Worm (Caenorhabditis elegans) whole organism, L3 larva: ENCODE results near the gene F44D12.10.

Source experiments
- ama-1 ChIP-seq: fragments of 150-350 bp; optimal IDR thresholded peaks from 2 replicates; lab custom pipeline; 2018
- ceh-9 ChIP-seq: sonication (generic microtip); optimal IDR thresholded peaks from 2 replicates; lab custom pipeline; 2018; ENCODE audit warnings: missing biosample characterization, missing genetic modification characterization
- fkh-10 ChIP-seq: sonication (generic microtip); optimal IDR thresholded peaks from 2 replicates; lab custom pipeline; 2017; ENCODE audit warnings: missing biosample characterization, missing genetic modification reagents, missing genetic modification characterization
- mdl-1 ChIP-seq: fragments of 150-350 bp; optimal IDR thresholded peaks from 2 replicates; lab custom pipeline; 2014; ENCODE audit warnings: missing biosample characterization, missing genetic modification characterization
- nhr-11 ChIP-seq: fragments of 150-350 bp; optimal IDR thresholded peaks from 2 replicates; lab custom pipeline; 2014; ENCODE audit warnings: missing biosample characterization, missing genetic modification characterization
- nhr-12 ChIP-seq: fragments of 150-350 bp; optimal IDR thresholded peaks from 2 replicates; lab custom pipeline; 2014; ENCODE audit warnings: missing biosample characterization, missing genetic modification characterization

DNA sequence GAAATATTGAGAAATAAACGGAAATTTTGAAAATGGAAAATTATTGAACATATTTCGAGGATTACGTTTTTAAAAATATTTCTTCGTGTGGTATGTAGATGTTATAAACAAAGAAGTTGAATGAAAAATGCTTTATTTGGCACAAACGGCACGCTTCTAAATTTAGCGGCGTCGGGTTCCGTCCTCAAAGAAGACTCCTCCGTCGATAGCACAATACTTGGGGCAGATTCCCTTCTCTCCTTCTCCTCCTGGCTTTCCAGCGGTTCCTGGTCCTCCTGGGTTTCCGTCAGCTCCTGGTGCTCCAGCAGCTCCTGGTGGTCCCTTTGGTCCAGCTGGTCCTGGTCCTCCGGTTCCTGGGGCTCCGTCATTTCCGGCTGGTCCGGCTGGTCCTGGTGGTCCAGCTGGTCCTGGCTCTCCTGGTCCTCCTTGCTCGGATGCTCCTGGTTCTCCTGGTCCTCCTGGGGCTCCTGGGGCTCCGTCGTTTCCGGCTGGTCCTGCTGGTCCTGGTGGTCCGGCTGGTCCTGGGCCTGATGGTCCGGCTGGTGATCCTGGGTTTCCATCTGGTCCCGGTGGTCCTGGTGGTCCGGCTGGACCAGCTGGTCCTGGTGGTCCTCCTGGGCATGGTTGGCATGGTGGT is 47.6 kb upstream of the F44D12.10 start, which contains the start of gene W01B6.8:
- TF ChIP-seq fkh-10 (GFP tag; lab: Kevin White, UChicago): no peak
- no peak for TF ChIP-seq nhr-12 (tag; lab: Kevin White, UChicago)
- TF ChIP-seq ama-1 (lab: Kevin White, UChicago): no peak
- TF ChIP-seq nhr-11 (tag; lab: Kevin White, UChicago): no peak
- no peak for TF ChIP-seq mdl-1 (tag; lab: Kevin White, UChicago)
- TF ChIP-seq ceh-9 (tag; lab: Kevin White, UChicago): no peak
